Fruit fly (Drosophila melanogaster) Kc167 (cell line): ENCODE measurements around the gene uncNacbeta.

Source experiments
- Myc ChIP-seq: fragments of >200 bp; optimal IDR thresholded peaks from 2 replicates; lab custom pipeline; 2017; ENCODE audit warnings: missing external identifiers
- Sin3A ChIP-seq: fragments of >200 bp; optimal IDR thresholded peaks from 2 replicates; lab custom pipeline; 2018; ENCODE audit warnings: missing external identifiers
- h ChIP-seq: fragments of >200 bp; optimal IDR thresholded peaks from 3 replicates; lab custom pipeline; 2018; ENCODE audit warnings: missing external identifiers
- insv ChIP-seq: fragments of >200 bp; optimal IDR thresholded peaks from 3 replicates; lab custom pipeline; 2018; ENCODE audit warnings: missing external identifiers
- psq ChIP-seq: fragments of >200 bp; optimal IDR thresholded peaks from 2 replicates; lab custom pipeline; 2017; ENCODE audit warnings: missing external identifiers
- ttk ChIP-seq: sonication (Bioruptor generic); optimal IDR thresholded peaks from 2 replicates; lab custom pipeline; 2017; ENCODE audit warnings: missing external identifiers

uncNacbeta gene

dm6 chr2L:523165-523835 is 40.3 kb downstream of the uncNacbeta start:
- TF ChIP-seq Myc: no peak
- no peak for TF ChIP-seq psq (lab: Kevin White, UChicago)
- TF ChIP-seq h (lab: Kevin White, UChicago): no peak
- no peak for TF ChIP-seq ttk (lab: Kevin White, UChicago)
- no peak for TF ChIP-seq insv
- no peak for TF ChIP-seq Sin3A (lab: Kevin White, UChicago)

dm6 chr2L:522752-523151 is 40.9 kb downstream of the uncNacbeta start:
- TF ChIP-seq h (lab: Kevin White, UChicago) (no peak), Myc (no peak), psq (lab: Kevin White, UChicago) (no peak), insv (no peak), ttk (lab: Kevin White, UChicago) (no peak), Sin3A (lab: Kevin White, UChicago) (no peak)

dm6 chr2L:521940-522632 is 41.5 kb downstream of the uncNacbeta start:
- TF ChIP-seq Sin3A (lab: Kevin White, UChicago): no peak
- TF ChIP-seq ttk (lab: Kevin White, UChicago): no peak
- no peak for TF ChIP-seq h (lab: Kevin White, UChicago)

- TF ChIP-seq Sin3A (lab: Kevin White, UChicago): no peak
- TF ChIP-seq ttk (lab: Kevin White, UChicago): no peak
- TF ChIP-seq Myc: no peak
- no peak for TF ChIP-seq insv
- TF ChIP-seq h (lab: Kevin White, UChicago): no peak
- no peak for TF ChIP-seq psq (lab: Kevin White, UChicago)
These were observed 42.4 kb downstream of the uncNacbeta start for dm6 chr2L:521001-521827.

dm6 chr2L:520331-521000 is 43.2 kb downstream of the uncNacbeta start:
- no peak for TF ChIP-seq psq (lab: Kevin White, UChicago)
- no peak for TF ChIP-seq Myc
- TF ChIP-seq insv: no peak
- no peak for TF ChIP-seq Sin3A (lab: Kevin White, UChicago)
- no peak for TF ChIP-seq ttk (lab: Kevin White, UChicago)
- TF ChIP-seq h (lab: Kevin White, UChicago): no peak

dm6 chr2L:518979-519891 is 44.4 kb downstream of the uncNacbeta start:
- TF ChIP-seq ttk (lab: Kevin White, UChicago) (no peak), insv (no peak), Sin3A (lab: Kevin White, UChicago) (no peak), h (lab: Kevin White, UChicago) (no peak), Myc (no peak), psq (lab: Kevin White, UChicago) (no peak)

- TF ChIP-seq insv: no peak
- TF ChIP-seq psq (lab: Kevin White, UChicago): no peak
- TF ChIP-seq Myc: no peak
- TF ChIP-seq h (lab: Kevin White, UChicago): no peak
- no peak for TF ChIP-seq Sin3A (lab: Kevin White, UChicago)
- TF ChIP-seq ttk (lab: Kevin White, UChicago): no peak
These were observed 45.1 kb downstream of the uncNacbeta start for dm6 chr2L:518620-518913.

- no peak for TF ChIP-seq psq (lab: Kevin White, UChicago)
- TF ChIP-seq ttk (lab: Kevin White, UChicago): no peak
- TF ChIP-seq Sin3A (lab: Kevin White, UChicago): no peak
- TF ChIP-seq h (lab: Kevin White, UChicago): no peak
- no peak for TF ChIP-seq insv
- no peak for TF ChIP-seq Myc
These were observed 45.6 kb downstream of the uncNacbeta start for dm6 chr2L:517911-518619.

dm6 chr2L:516032-516993 is 47.3 kb downstream of the uncNacbeta start:
- TF ChIP-seq h (lab: Kevin White, UChicago) (no peak), ttk (lab: Kevin White, UChicago) (no peak), insv (no peak), Myc (no peak), psq (lab: Kevin White, UChicago) (no peak), Sin3A (lab: Kevin White, UChicago) (no peak)
